Worm (Caenorhabditis elegans): ENCODE results near the gene lon-2.

Gene lon-2

ce11 chrX:4788958-4789357 lies 40.1 kb upstream of the lon-2 start (continued):
- no peak for TF ChIP-seq unc-30 (tag; optimal IDR thresholded peaks at IDR 0.05)
- TF ChIP-seq lin-35 (GFP tag; optimal IDR thresholded peaks at IDR 0.05), result peak; percentile 13 to 64
- TF ChIP-seq efl-1 (optimal IDR thresholded peaks at IDR 0.05), result peak in 1 of 2 experiments; percentile 23
- TF ChIP-seq efl-1 (GFP tag; optimal IDR thresholded peaks at IDR 0.05 in 1 of 2), result peak in 1 of 2 experiments; percentile 0
- TF ChIP-seq lin-13 (GFP tag; optimal IDR thresholded peaks at IDR 0.05), result no peak
- TF ChIP-seq isw-1 (GFP tag; IDR thresholded peaks at IDR 0.05), result no peak
- TF ChIP-seq dpl-1 (GFP tag; optimal IDR thresholded peaks at IDR 0.05), result peak in 1 of 3 experiments; percentile 23
- no peak for TF ChIP-seq ceh-63 (GFP tag; optimal IDR thresholded peaks at IDR 0.05)
- no peak for TF ChIP-seq ets-5 (GFP tag; IDR thresholded peaks at IDR 0.05)
- TF ChIP-seq unc-86 (tag; optimal IDR thresholded peaks at IDR 0.05), result no peak
- TF ChIP-seq Y116A8C.19 (tag; optimal IDR thresholded peaks at IDR 0.05; ENCODE audit: borderline replicate concordance), result no peak
- TF ChIP-seq alr-1 (tag; optimal IDR thresholded peaks at IDR 0.05; ENCODE audit: borderline replicate concordance), result no peak
- peak; percentile 43 for TF ChIP-seq skn-1 (tag; optimal IDR thresholded peaks at IDR 0.05)
- no peak for TF ChIP-seq sup-37 (GFP tag; optimal IDR thresholded peaks at IDR 0.05)
- no peak for TF ChIP-seq nhr-84 (tag; optimal IDR thresholded peaks at IDR 0.05)
- no peak for TF ChIP-seq nhr-76 (tag; optimal IDR thresholded peaks at IDR 0.05)
- peak; percentile 15 for TF ChIP-seq elt-2 (tag; optimal IDR thresholded peaks at IDR 0.05)
- TF ChIP-seq unc-130 (tag; optimal IDR thresholded peaks at IDR 0.05), result no peak
- TF ChIP-seq tlp-1 (tag; optimal IDR thresholded peaks at IDR 0.05), result no peak
- TF ChIP-seq egl-13 (tag; optimal IDR thresholded peaks at IDR 0.05), result no peak
- no peak for TF ChIP-seq snpc-4 (tag; optimal IDR thresholded peaks at IDR 0.05)
- peak; percentile 26 for TF ChIP-seq blmp-1 (tag; optimal IDR thresholded peaks at IDR 0.05)
- peak; percentile 13 for TF ChIP-seq tbx-2 (tag; optimal IDR thresholded peaks at IDR 0.05)
- TF ChIP-seq ceh-88 (GFP tag; IDR thresholded peaks at IDR 0.05), result no peak
- TF ChIP-seq zag-1 (tag; optimal IDR thresholded peaks at IDR 0.05), result no peak
- TF ChIP-seq ama-1 (optimal IDR thresholded peaks at IDR 0.05), result no peak
- TF ChIP-seq nhr-20 (tag; optimal IDR thresholded peaks at IDR 0.05), result peak; percentile 58
- no peak for TF ChIP-seq grh-1 (GFP tag; IDR thresholded peaks at IDR 0.05)
- TF ChIP-seq aly-2 (tag; optimal IDR thresholded peaks at IDR 0.05), result no peak
- TF ChIP-seq lsy-2 (tag; optimal IDR thresholded peaks at IDR 0.05), result peak; percentile 5 to 62
- TF ChIP-seq ceh-8 (GFP tag; optimal IDR thresholded peaks at IDR 0.05), result no peak
- peak; percentile 25 for TF ChIP-seq xbp-1 (tag; optimal IDR thresholded peaks at IDR 0.05)
- no peak for TF ChIP-seq lin-15B (tag; optimal IDR thresholded peaks at IDR 0.05)
- TF ChIP-seq aha-1 (tag; optimal IDR thresholded peaks at IDR 0.05), result no peak
- TF ChIP-seq nhr-77 (tag; optimal IDR thresholded peaks at IDR 0.05), result peak; percentile 44
- no peak for TF ChIP-seq fkh-8 (tag; optimal IDR thresholded peaks at IDR 0.05)

- no peak for TF ChIP-seq nhr-19 (GFP tag; conservative IDR thresholded peaks at IDR 0.05)
- TF ChIP-seq fkh-10 (GFP tag; optimal IDR thresholded peaks at IDR 0.05), result no peak
- TF ChIP-seq swsn-7 (tag; optimal IDR thresholded peaks at IDR 0.05), result no peak
- no peak for TF ChIP-seq efl-1 (optimal IDR thresholded peaks at IDR 0.05)
- peak in 1 of 2 experiments; percentile 26 for TF ChIP-seq efl-1 (GFP tag; optimal IDR thresholded peaks at IDR 0.05 in 1 of 2)
- TF ChIP-seq ceh-82 (tag; optimal IDR thresholded peaks at IDR 0.05), result no peak
- no peak for TF ChIP-seq Y116A8C.19 (tag; optimal IDR thresholded peaks at IDR 0.05; ENCODE audit: borderline replicate concordance)
- no peak for TF ChIP-seq lir-3 (tag; optimal IDR thresholded peaks at IDR 0.05; ENCODE audit: poor library complexity)
- TF ChIP-seq elt-3 (tag; optimal IDR thresholded peaks at IDR 0.05), result no peak
- no peak for TF ChIP-seq nhr-20 (tag; optimal IDR thresholded peaks at IDR 0.05)
- no peak for TF ChIP-seq nhr-84 (tag; optimal IDR thresholded peaks at IDR 0.05)
- no peak for TF ChIP-seq vab-15 (tag; optimal IDR thresholded peaks at IDR 0.05)
- TF ChIP-seq hlh-4 (tag; optimal IDR thresholded peaks at IDR 0.05), result no peak
- peak; percentile 48 for TF ChIP-seq lin-14 (GFP tag; optimal IDR thresholded peaks at IDR 0.05)
These were observed 38.6 kb upstream of the lon-2 start for ce11 chrX:4787525-4787924.

All from whole organism, L1 larva.